Worm (Caenorhabditis elegans) whole organism, young adult: ENCODE data around the gene Y48A6B.7.
A peak's percentile ranks its signal among the peaks of the same experiment; 100 is the strongest.

Source experiments
- B0261.1 ChIP-seq: sonication (generic microtip); optimal IDR thresholded peaks from 2 replicates; lab custom pipeline; 2016; ENCODE audit warnings: mild to moderate bottlenecking, missing genetic modification characterization, moderate library complexity, missing compliant biosample characterization
- F23B12.7 ChIP-seq: sonication (generic microtip); optimal IDR thresholded peaks from 2 replicates; lab custom pipeline; 2017; ENCODE audit warnings: missing genetic modification characterization, mild to moderate bottlenecking, missing compliant biosample characterization, antibody characterized with exemption, moderate library complexity; ENCODE audit not compliant: insufficient read depth
- F57C9.4 ChIP-seq: sonication (generic microtip); optimal IDR thresholded peaks from 2 replicates; lab custom pipeline; 2017; ENCODE audit warnings: mild to moderate bottlenecking, missing genetic modification characterization, missing compliant biosample characterization
- T07F8.4 ChIP-seq: sonication (generic microtip); optimal IDR thresholded peaks from 2 replicates; lab custom pipeline; 2016; ENCODE audit warnings: mild to moderate bottlenecking, missing genetic modification characterization, moderate library complexity, missing compliant biosample characterization
- Y67H2A.10 ChIP-seq: fragments of 200-800 bp; sonication (Bioruptor generic); conservative IDR thresholded peaks from 2 replicates; pipeline ENCODE4 v1.3.6; 2022; ENCODE audit warnings: missing genetic modification reagents, missing genetic modification characterization, missing compliant biosample characterization
- atf-7 ChIP-seq: sonication (generic microtip); optimal IDR thresholded peaks from 2 replicates; lab custom pipeline; 2017; ENCODE audit warnings: mild to moderate bottlenecking, missing genetic modification characterization, missing compliant biosample characterization
- bed-1 ChIP-seq: fragments of 200-800 bp; sonication (Bioruptor generic); IDR thresholded peaks from 2 replicates; pipeline ENCODE4 v1.3.6; 2022; ENCODE audit warnings: missing genetic modification reagents, missing genetic modification characterization, missing compliant biosample characterization
- ceh-58 ChIP-seq: fragments of 200-800 bp; sonication (Bioruptor generic); IDR thresholded peaks from 2 replicates; pipeline ENCODE4 v1.3.6; 2022; ENCODE audit warnings: missing genetic modification characterization, missing compliant biosample characterization
- die-1 ChIP-seq: sonication (generic microtip); optimal IDR thresholded peaks from 2 replicates; lab custom pipeline; 2016; ENCODE audit warnings: missing genotype, mild to moderate bottlenecking, missing genetic modification characterization, missing compliant biosample characterization
- let-526 ChIP-seq: fragments of 200-800 bp; sonication (Bioruptor generic); IDR thresholded peaks from 2 replicates; pipeline ENCODE4 v1.3.6; 2022; ENCODE audit warnings: missing genetic modification reagents, missing genetic modification characterization, missing compliant biosample characterization
- lin-40 ChIP-seq: sonication (generic microtip); optimal IDR thresholded peaks from 2 replicates; lab custom pipeline; 2016; ENCODE audit warnings: missing genetic modification characterization, mild to moderate bottlenecking, missing compliant biosample characterization, missing genotype, missing genetic modification reagents
- lir-1 ChIP-seq: fragments of 200-800 bp; sonication (Bioruptor generic); conservative IDR thresholded peaks from 2 replicates; pipeline ENCODE4 v1.3.6; 2022; ENCODE audit warnings: missing genetic modification reagents, missing genetic modification characterization, missing compliant biosample characterization
- lsl-1 ChIP-seq: fragments of 200-800 bp; sonication (Bioruptor generic); optimal IDR thresholded peaks from 2 replicates; lab custom pipeline; 2018; ENCODE audit warnings: mild to moderate bottlenecking, missing genetic modification characterization, moderate library complexity, missing compliant biosample characterization
- nhr-120 ChIP-seq: fragments of 200-800 bp; sonication (Bioruptor generic); IDR thresholded peaks from 2 replicates; pipeline ENCODE4 v1.3.6; 2022; ENCODE audit warnings: missing genetic modification characterization, missing compliant biosample characterization
- rpc-1 ChIP-seq, 2 experiments: fragments of 150-350 bp in 1 of 2; sonication (generic microtip) in 1 of 2; optimal IDR thresholded peaks; 2 replicates each; lab custom pipeline; 2014 to 2018; ENCODE audit warnings: missing biosample characterization in 1 of 2, missing genetic modification characterization in 1 of 2, missing genetic modification reagents in 1 of 2, missing genotype in 1 of 2
- snpc-1.3 ChIP-seq: sonication (generic microtip); optimal IDR thresholded peaks from 2 replicates; lab custom pipeline; 2017; ENCODE audit warnings: missing genetic modification characterization, mild to moderate bottlenecking, missing compliant biosample characterization, antibody characterized with exemption, moderate library complexity, missing genotype, missing genetic modification reagents; ENCODE audit not compliant: insufficient read depth
- snpc-4 ChIP-seq, 5 experiments: fragments of 150-350 bp in 1 of 5; sonication (generic microtip) in 4 of 5; optimal IDR thresholded peaks; 2 replicates each; lab custom pipeline; 2014 to 2018; ENCODE audit warnings: missing genetic modification characterization in 5 of 5, missing biosample characterization in 3 of 5, antibody characterized with exemption in 2 of 5, mild to moderate bottlenecking in 2 of 5, missing compliant biosample characterization in 2 of 5, missing genotype in 2 of 5, moderate library complexity in 2 of 5, missing genetic modification reagents in 1 of 5
- somi-1 ChIP-seq: fragments of 200-800 bp; sonication (Bioruptor generic); optimal IDR thresholded peaks from 2 replicates; lab custom pipeline; 2018; ENCODE audit warnings: mild to moderate bottlenecking, missing genetic modification characterization, missing compliant biosample characterization
- tbp1 ChIP-seq: fragments of 200-800 bp; sonication (Bioruptor generic); optimal IDR thresholded peaks from 2 replicates; lab custom pipeline; 2018; ENCODE audit warnings: mild to moderate bottlenecking, missing genetic modification characterization, missing compliant biosample characterization
- unc-130 ChIP-seq: sonication (generic microtip); optimal IDR thresholded peaks from 2 replicates; lab custom pipeline; 2016; ENCODE audit warnings: missing genetic modification reagents, missing genetic modification characterization, missing compliant biosample characterization
- unc-62 ChIP-seq: fragments of 150-350 bp; optimal IDR thresholded peaks from 2 replicates; lab custom pipeline; 2014; ENCODE audit warnings: missing biosample characterization, missing genetic modification reagents, missing genetic modification characterization
- xnd-1 ChIP-seq: sonication (generic microtip); optimal IDR thresholded peaks from 2 replicates; lab custom pipeline; 2016; ENCODE audit warnings: missing genotype, missing genetic modification reagents, missing genetic modification characterization, missing compliant biosample characterization
- ztf-26 ChIP-seq: sonication (generic microtip); optimal IDR thresholded peaks from 2 replicates; lab custom pipeline; 2017; ENCODE audit warnings: missing genetic modification characterization, missing compliant biosample characterization

Gene Y48A6B.7

DNA sequence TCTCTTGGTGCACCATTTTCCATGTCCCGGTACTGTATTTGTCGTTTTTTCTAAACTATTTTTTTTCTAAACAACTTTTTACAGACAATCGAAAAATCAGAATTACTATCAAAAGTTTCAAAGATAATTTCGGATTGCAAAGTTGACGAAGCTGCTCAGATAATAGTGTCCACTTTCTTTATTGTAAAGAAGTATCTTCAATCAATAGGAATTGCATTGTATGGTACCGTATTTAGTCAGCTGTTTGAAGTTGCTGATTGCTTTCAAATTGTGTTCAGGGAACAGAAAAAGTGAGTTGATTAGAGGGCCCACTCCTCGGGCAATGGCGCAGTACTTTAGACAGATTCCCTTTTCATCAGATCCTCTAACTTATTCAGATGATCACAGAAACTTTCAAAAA lies 44.8 kb downstream of the Y48A6B.7 start:
- TF ChIP-seq nhr-120 (GFP tag; lab: Robert Waterston, UW): no peak
- no peak for TF ChIP-seq xnd-1 (tag; lab: Kevin White, UChicago)
- no peak for TF ChIP-seq lsl-1 (GFP tag; lab: Kevin White, UChicago)
- TF ChIP-seq T07F8.4 (tag; lab: Kevin White, UChicago): no peak
- no peak for TF ChIP-seq lir-1 (GFP tag; lab: Robert Waterston, UW)
- TF ChIP-seq unc-62 (GFP tag; lab: Kevin White, UChicago): no peak
- TF ChIP-seq ztf-26 (tag; lab: Kevin White, UChicago): no peak
- TF ChIP-seq F23B12.7: no peak
- TF ChIP-seq let-526 (GFP tag; lab: Robert Waterston, UW): no peak
- no peak for TF ChIP-seq F57C9.4

DNA sequence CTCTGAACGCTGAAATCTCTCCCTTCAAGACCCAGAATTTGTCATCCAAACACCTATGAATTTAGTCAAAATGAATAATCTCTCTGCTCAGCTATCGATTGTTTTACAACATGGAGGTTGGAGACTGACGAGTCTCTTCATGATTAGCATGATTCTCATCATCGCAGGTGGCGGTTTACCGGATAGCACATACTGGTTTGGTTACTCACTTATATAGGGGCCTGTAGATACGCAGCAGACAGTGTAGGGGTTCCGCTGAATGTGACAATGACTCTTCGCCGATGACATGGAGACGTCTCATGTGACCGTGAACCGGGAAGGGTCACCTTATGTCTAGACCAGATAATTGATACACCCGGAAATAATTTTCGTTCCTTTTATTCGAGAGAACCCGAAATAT lies 49.8 kb downstream of the Y48A6B.7 start:
- TF ChIP-seq snpc-4 (GFP tag; optimal IDR thresholded peaks at IDR 0.05; lab: Kevin White, UChicago): no peak
- TF ChIP-seq snpc-4 (tag; optimal IDR thresholded peaks at IDR 0.05; lab: Kevin White, UChicago): peak in 1 of 4 experiments; percentile 76
- TF ChIP-seq lin-40 (tag; lab: Kevin White, UChicago): no peak
- no peak for TF ChIP-seq somi-1 (GFP tag; lab: Kevin White, UChicago)
- no peak for TF ChIP-seq snpc-1.3 (tag; lab: Kevin White, UChicago)
- TF ChIP-seq tbp1 (GFP tag; lab: Kevin White, UChicago): peak; percentile 9
- no peak for TF ChIP-seq ceh-58 (GFP tag; lab: Robert Waterston, UW)
- TF ChIP-seq unc-130 (GFP tag; lab: Kevin White, UChicago): no peak
- TF ChIP-seq atf-7 (tag; lab: Kevin White, UChicago): no peak
- TF ChIP-seq rpc-1 (optimal IDR thresholded peaks at IDR 0.05; lab: Kevin White, UChicago): no peak
- TF ChIP-seq rpc-1 (tag; optimal IDR thresholded peaks at IDR 0.05; lab: Kevin White, UChicago): peak; percentile 44
- TF ChIP-seq Y67H2A.10 (GFP tag; lab: Robert Waterston, UW): no peak
- TF ChIP-seq B0261.1 (tag; lab: Kevin White, UChicago): no peak
- no peak for TF ChIP-seq bed-1
- no peak for TF ChIP-seq die-1 (tag; lab: Kevin White, UChicago)
- TF ChIP-seq unc-62 (GFP tag; lab: Kevin White, UChicago): no peak
